Fruit fly (Drosophila melanogaster) S2 (cell line): ENCODE data around the gene Gyc76C.

Experiments used
- CG8478 ChIP-seq: fragments of >200 bp; optimal IDR thresholded peaks from 2 replicates; lab custom pipeline; 2018
- CTCF ChIP-seq, 2 experiments: fragments of >200 bp; optimal IDR thresholded peaks; 2 replicates each; lab custom pipeline; 2018

dm6 chr3L:19792717-19793437, 492 bp downstream of the Gyc76C start:
- no peak for TF ChIP-seq CG8478
- TF ChIP-seq CTCF (optimal IDR thresholded peaks at IDR 0.05; lab: Kevin White, UChicago): no peak
